Worm (Caenorhabditis elegans) whole organism, L4/young adult: ENCODE results near the gene mdt-17.

Experiments used
- W03F9.2 ChIP-seq: fragments of 150-350 bp; optimal IDR thresholded peaks from 2 replicates; lab custom pipeline; 2014; ENCODE audit warnings: missing biosample characterization, missing genetic modification characterization
- dao-5 ChIP-seq: sonication (generic microtip); optimal IDR thresholded peaks from 2 replicates; lab custom pipeline; 2016; ENCODE audit warnings: missing genotype, missing genetic modification characterization, moderate library complexity, missing compliant biosample characterization
- him-1 ChIP-seq: sonication (generic microtip); optimal IDR thresholded peaks from 2 replicates; lab custom pipeline; 2016; ENCODE audit warnings: missing genotype, missing genetic modification reagents, missing genetic modification characterization, missing compliant biosample characterization

Gene mdt-17

DNA sequence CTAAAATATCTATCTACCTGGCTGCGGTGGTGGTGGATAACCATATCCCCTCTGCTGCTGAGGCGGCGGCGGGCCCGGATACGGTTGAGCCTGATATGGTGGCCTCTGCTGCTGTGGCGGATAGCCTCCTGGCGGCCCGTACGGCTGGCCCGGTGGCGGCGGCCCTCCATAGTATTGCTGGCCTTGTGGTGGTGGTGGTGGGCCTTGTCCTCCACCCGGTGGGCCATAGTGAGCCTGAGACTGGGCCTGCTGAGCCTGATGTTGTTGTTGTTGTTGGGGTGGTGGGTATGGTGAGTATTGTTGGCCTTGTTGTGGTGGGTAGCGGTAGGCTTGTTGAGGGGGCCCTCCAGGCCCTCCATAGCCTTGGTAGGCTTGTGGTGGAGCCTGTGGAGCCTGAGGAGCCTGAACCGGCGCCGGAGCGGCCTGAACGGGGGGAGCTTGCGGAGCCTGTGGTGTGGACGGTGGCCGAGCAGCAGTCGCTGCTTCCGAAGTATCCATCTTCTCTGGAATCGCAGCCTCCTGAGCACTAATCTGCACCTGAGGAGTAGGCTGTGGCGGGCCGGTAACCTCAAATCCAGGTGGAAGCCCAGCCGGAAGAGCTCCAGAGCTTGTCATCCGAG lies 25.7 kb downstream of the mdt-17 start:
- TF ChIP-seq dao-5 (tag; lab: Kevin White, UChicago) (no peak), W03F9.2 (no peak), him-1 (no peak)

DNA sequence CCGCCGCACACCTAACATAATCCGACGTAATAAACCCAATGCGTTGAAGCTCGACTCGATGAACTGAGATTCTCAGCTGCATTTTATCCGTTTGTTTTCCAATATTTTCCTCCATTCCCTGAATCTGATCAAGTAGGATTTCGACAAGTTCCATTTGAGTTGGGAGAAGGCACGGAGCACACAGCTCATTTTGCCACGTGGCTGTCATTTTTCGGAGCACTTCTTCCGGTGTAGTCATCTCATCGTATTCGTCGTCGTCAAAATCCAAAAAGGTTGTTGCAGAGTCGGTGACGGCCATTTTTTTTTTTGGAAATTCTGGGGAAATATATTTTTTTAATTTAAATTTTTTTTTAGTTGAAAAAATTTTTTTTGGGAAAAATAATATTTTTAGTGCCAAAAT lies 29.6 kb downstream of the mdt-17 start, which contains the start of gene sld-5:
Gene sld-5, minus strand, starts transcription at position 317 of the 400 bp plus-strand sequence.
- TF ChIP-seq W03F9.2 (no peak), him-1 (no peak), dao-5 (tag; lab: Kevin White, UChicago) (no peak)

DNA sequence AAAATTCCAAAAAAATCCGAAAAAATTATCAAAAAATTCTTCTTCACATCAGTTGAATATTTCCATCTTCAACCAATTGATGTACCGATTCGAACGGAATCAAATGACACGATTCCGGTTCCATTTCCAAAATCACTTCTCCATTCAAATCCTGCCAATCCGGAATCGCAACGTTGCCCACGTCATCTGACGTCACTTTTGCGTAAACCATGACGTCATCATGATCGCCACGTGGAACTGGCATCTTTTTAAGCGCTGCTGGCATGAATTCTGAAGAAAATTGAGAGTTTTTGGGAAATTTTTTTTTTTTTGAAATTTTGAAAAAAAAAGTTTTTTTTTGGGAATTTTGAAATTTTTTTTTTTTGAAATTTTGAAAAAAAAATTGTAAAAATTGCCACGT lies 31.8 kb downstream of the mdt-17 start:
- TF ChIP-seq W03F9.2 (no peak), dao-5 (tag; lab: Kevin White, UChicago) (no peak), him-1 (no peak)

- TF ChIP-seq dao-5 (tag; lab: Kevin White, UChicago), result no peak
- TF ChIP-seq him-1, result no peak
- TF ChIP-seq W03F9.2, result no peak
Measured at ce11 chrV:20234439-20234838, 32.6 kb downstream of the mdt-17 start.

DNA sequence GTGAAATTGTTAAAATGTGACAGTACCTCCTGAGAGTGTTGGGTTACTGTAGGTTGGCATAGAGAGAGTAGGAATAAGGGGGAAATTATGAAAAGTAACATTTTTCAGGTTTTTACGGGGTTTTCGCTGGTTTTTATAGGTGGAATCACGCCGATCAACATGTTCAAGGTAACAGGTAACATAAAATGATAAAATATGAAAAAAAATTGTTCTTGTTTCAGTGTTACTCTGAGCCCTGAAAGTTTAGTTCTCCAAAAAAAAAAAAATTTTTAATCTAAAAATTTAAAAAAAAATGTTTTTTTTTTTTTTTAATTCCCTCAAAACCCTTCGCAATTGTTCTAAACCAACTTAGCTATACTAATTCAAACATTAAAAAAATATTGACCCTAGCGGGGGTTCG lies 33.3 kb downstream of the mdt-17 start, which contains the start of gene Y113G7B.15:
Gene Y113G7B.15, minus strand, starts transcription at position 101 of the 400 bp plus-strand sequence.
- TF ChIP-seq W03F9.2 (no peak), him-1 (no peak), dao-5 (tag; lab: Kevin White, UChicago) (no peak)

DNA sequence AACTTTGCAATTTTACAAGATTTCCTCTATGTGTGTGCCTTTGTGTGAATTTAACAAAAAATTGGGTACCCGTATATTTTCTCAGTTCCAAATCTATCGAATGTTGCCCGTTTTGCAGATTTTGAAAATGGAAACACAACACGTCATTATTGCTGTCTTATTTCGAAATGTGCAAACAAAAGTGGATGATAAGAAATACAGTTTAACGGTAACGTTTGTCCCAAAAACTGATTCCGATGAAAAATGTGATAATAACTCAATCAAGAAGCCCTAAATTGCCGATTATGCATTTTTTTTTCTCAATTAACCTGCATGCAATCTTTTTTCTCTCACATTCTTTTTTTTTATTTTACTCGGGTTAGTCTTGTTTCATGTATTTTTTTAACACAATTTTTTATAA lies 41.7 kb downstream of the mdt-17 start:
- TF ChIP-seq W03F9.2, result no peak
- TF ChIP-seq dao-5 (tag; lab: Kevin White, UChicago), result no peak
- TF ChIP-seq him-1, result no peak

DNA sequence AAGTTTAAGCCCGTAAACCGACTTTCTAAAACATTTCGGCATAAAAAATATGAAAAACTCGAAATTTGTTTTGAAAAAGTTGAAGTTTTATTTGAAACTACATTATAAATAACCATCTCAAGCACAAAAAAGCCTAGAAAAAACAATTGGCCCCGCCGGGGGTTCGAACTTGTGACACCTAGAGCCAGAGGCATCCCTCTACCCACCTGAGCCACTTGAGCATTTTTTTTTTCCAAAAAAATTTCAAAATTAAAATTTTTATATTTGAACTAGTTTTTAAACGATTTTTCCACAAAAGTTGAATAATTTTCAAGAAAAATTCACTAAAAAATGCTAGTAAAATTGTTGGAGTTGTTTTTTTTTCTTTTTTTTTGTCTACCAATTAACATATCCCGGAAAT lies 43.3 kb downstream of the mdt-17 start:
- no peak for TF ChIP-seq W03F9.2
- TF ChIP-seq him-1, result no peak
- no peak for TF ChIP-seq dao-5 (tag; lab: Kevin White, UChicago)

DNA sequence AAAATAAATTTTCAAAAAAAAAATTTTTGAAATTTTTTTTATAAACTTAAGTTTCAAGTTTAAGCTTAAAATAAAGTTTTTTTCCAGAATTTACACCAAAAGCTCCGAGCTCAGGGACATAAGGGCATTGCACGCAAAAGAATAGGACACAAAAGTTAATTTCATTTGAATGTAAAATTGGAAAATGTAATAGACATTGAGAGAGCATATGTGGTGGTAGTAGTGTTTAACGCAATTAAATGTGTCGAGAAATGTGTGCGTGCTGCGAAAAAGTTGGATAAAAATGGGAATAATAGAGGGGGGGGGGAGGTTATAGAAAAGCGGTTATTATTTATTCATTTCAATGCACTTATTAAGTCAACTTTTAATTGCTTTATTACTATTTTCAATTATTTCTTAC lies 46.4 kb downstream of the mdt-17 start:
- TF ChIP-seq W03F9.2 (no peak), dao-5 (tag; lab: Kevin White, UChicago) (no peak), him-1 (no peak)

DNA sequence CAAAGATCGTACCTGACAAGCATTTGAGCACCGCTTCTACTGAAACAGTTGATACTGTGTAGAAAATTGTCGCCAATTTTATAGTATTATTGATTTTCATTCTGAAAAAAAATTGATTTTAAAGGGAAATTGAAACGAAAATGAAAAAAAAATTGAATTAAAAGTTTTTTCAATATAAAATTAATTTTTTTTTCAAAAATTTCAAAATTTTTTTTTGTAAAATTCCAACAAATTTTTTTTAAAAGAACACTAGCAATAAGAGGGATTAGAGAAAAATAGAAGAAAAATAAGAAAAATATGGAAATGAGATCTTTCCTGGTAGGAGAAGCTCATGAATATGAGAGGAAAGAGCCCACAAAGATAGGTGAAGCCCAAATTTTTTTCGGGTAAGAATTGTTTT lies 51.9 kb downstream of the mdt-17 start, which contains the start of gene Y113G7B.11:
Gene Y113G7B.11, minus strand, starts transcription at position 101 of the 400 bp plus-strand sequence.
- TF ChIP-seq him-1 (no peak), W03F9.2 (no peak), dao-5 (tag; lab: Kevin White, UChicago) (no peak)

DNA sequence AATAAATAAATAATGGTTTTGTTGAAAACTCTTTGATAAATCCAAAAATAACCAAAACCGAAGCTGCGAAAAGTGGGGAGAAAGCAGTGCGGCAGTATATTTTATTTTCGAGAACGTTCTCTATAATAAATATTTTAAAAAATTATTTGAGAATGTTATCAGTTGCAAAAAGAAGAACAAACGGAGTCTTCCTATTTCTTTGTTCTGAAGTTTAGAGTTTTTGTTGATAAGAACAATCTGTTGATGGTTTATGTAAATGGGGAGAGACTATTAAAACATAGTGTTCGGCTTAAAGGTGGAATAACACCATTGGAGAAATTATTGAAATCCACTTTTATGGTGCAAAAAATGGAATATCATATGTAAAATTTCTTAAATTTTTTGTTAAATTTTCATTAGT lies 54.0 kb downstream of the mdt-17 start:
- TF ChIP-seq dao-5 (tag; lab: Kevin White, UChicago), result no peak
- TF ChIP-seq him-1, result no peak
- no peak for TF ChIP-seq W03F9.2

DNA sequence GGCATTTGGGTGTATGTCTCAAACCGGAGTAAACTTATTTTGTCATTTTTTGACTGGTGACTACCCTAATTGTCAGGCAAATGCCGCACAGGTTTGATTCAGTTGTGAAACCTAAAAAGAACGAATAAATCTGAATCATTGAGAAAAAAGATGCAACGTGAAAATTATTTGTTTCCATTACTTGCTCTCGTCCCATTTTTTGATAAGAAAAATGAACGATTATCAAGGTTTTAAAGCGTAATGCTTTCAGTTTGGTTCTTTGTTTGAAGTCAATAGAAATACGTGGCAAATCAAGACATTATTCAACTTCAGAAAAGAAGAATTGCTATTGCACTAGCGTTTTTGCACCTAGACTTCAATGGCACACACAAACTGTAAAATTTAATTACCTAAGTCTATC lies 54.5 kb downstream of the mdt-17 start, which contains the start of gene Y113G7B.12:
Gene Y113G7B.12, minus strand, starts transcription at position 101 of the 400 bp plus-strand sequence.
- TF ChIP-seq W03F9.2 (no peak), dao-5 (tag; lab: Kevin White, UChicago) (no peak), him-1 (no peak)

DNA sequence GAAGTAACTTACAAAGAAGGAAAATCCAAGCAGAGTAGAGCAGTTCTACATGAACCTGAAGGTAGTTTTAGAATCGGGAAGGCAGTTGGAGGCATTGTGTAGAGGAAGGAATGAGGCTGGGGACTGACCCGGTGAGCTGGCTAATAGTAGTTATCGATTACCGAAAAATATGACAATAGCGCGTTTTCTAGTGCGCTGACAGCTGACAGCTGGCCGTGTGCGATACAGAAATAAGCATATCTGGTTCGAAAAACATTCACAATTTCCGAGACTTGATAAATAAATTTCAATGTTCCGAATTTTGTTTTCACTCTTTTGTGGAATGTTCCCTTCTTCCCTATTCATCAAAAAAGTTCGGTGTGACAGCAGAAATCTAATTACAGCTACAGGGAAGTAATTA lies 61.0 kb downstream of the mdt-17 start, which contains the start of the genes fbxb-59 and srbc-34:
Gene fbxb-59, minus strand, starts transcription at position 101 of the 400 bp plus-strand sequence.
Gene srbc-34, plus strand, starts transcription at position 233 of the 400 bp plus-strand sequence.
- TF ChIP-seq him-1 (no peak), dao-5 (tag; lab: Kevin White, UChicago) (no peak), W03F9.2 (no peak)

ce11 chrV:20203085-20203484 lies 64.0 kb downstream of the mdt-17 start, which contains the start of gene fbxa-113:
Gene fbxa-113, plus strand, starts transcription at chrV:20203385.
- TF ChIP-seq W03F9.2, result no peak
- no peak for TF ChIP-seq dao-5 (tag; lab: Kevin White, UChicago)
- no peak for TF ChIP-seq him-1

DNA sequence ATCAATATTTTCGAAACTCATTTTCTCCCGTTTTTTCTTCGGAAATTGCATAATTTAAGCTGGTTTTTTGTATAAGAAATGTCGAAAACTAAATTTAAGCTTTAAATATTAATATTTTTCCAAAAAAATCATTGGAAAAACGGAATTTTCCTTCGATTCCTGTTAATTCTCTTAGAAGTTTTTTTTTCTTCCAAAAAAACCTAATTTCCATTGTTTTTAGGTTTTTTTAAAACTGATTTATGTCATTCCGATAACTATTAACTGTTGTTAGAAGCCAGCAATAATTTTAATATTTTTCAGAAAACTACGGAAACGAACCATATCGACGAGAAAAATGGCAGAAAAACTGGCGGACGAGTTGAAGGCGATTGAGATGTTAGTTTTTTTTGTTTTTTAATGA lies 65.7 kb downstream of the mdt-17 start, which contains the start of gene fbxa-114:
Gene fbxa-114, plus strand, starts transcription at position 301 of the 400 bp plus-strand sequence.
- TF ChIP-seq dao-5 (tag; lab: Kevin White, UChicago) (no peak), him-1 (no peak), W03F9.2 (no peak)
